Worm (Caenorhabditis elegans): ENCODE results near the gene F11C1.7.
A peak's percentile ranks its signal among the peaks of the same experiment; 100 is the strongest.

F11C1.7 gene

DNA sequence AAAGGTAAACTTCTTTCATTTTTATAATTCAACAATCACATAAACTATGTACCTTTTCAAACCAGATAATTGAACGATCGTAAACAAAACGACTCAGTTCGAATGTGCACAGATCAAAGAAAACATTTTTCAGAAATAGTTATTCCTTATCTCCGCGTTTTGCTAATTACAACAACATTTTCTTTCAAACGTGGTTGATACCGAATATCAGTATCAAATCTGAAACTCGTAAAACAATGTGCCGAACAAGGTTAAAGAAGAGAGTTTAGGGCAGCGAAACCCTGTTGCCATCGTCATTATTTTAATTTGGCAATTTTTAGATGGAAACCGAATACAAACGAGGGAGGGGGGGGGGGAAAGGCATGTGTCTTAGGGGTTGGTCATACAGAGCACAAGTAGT, 7.8 kb upstream of the F11C1.7 start, which contains the start of gene scav-4 (continued):
- TF ChIP-seq nfya-1 (tag; optimal IDR thresholded peaks at IDR 0.05; ENCODE audit: borderline replicate concordance, insufficient read depth) (no peak), nfya-2 (GFP tag; IDR thresholded peaks at IDR 0.05) (no peak)

DNA sequence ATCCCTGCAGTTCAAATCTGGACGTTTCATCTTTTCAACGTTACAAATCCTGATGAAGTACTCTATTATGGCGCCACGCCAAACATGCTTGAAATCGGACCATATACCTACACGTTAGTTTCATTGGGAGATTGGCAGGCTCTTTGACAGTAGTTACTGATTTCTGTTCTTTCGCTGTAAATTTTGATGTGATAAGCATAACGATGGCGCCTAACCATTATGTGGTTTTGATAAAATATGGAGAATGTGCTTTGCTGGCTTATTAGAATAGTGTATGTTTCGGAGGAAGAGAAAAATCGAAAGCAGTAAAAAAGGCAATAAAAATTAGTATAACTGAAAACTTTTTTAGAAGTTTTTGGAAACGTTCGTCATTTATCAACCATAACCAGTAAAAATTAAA, 6.4 kb upstream of the F11C1.7 start:
- TF ChIP-seq dpl-1 (GFP tag; optimal IDR thresholded peaks at IDR 0.05) (no peak), unc-130 (GFP tag; optimal IDR thresholded peaks at IDR 0.05) (no peak), mcd-1 (GFP tag; IDR thresholded peaks at IDR 0.05) (no peak), nhr-80 (tag; optimal IDR thresholded peaks at IDR 0.05) (peak; percentile 76), zfh-2 (GFP tag; conservative IDR thresholded peaks at IDR 0.05) (no peak), ztf-3 (GFP tag; optimal IDR thresholded peaks at IDR 0.05) (no peak), bed-2 (GFP tag; IDR thresholded peaks at IDR 0.05) (no peak), sptf-2 (GFP tag; optimal IDR thresholded peaks at IDR 0.05) (no peak), snpc-3.4 (tag; optimal IDR thresholded peaks at IDR 0.05) (no peak), let-607 (tag; optimal IDR thresholded peaks at IDR 0.05) (peak in 1 of 2 experiments; percentile 37), sea-2 (GFP tag; IDR thresholded peaks at IDR 0.05) (no peak), nfya-1 (tag; optimal IDR thresholded peaks at IDR 0.05; ENCODE audit: borderline replicate concordance, insufficient read depth) (no peak), T07F8.4 (tag; optimal IDR thresholded peaks at IDR 0.05) (no peak), zim-3 (tag; optimal IDR thresholded peaks at IDR 0.05) (no peak)

DNA sequence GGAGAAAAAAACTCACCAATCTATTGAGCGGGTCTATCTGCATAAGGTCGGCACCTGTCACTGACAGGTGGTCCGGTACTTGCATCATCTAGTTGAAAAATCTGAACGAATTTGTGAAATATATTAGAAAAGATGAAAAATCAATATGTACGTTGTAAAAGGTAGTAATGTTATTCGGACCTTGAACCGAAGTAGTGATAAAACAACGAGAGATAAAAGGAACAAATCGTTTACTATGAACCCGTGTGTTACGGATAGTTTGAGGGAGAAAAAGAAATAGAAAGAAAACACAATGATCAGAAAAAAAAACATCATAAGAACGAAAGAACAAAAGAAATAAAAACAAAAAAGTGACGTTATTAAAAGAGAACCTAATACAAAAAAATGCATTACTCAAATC, 2.0 kb upstream of the F11C1.7 start, which contains the start of gene mff-1:
mff-1 (minus strand) TSS at position 101 of the 400 bp plus-strand sequence.
- TF ChIP-seq somi-1 (GFP tag; optimal IDR thresholded peaks at IDR 0.05) (no peak), madf-6 (GFP tag; IDR thresholded peaks at IDR 0.05) (no peak), nfyb-1 (GFP tag; IDR thresholded peaks at IDR 0.05) (no peak), rec-8 (tag; optimal IDR thresholded peaks at IDR 0.05) (no peak), mxl-1 (tag; optimal IDR thresholded peaks at IDR 0.05) (no peak), Y53F4B.3 (GFP tag; IDR thresholded peaks at IDR 0.05) (no peak), him-1 (tag; optimal IDR thresholded peaks at IDR 0.05) (no peak), tbx-9 (tag; optimal IDR thresholded peaks at IDR 0.05; ENCODE audit: borderline replicate concordance) (no peak), ztf-18 (tag; optimal IDR thresholded peaks at IDR 0.05) (no peak), let-526 (GFP tag; IDR thresholded peaks at IDR 0.05) (no peak), K11D2.4 (GFP tag; IDR thresholded peaks at IDR 0.05) (no peak)

DNA sequence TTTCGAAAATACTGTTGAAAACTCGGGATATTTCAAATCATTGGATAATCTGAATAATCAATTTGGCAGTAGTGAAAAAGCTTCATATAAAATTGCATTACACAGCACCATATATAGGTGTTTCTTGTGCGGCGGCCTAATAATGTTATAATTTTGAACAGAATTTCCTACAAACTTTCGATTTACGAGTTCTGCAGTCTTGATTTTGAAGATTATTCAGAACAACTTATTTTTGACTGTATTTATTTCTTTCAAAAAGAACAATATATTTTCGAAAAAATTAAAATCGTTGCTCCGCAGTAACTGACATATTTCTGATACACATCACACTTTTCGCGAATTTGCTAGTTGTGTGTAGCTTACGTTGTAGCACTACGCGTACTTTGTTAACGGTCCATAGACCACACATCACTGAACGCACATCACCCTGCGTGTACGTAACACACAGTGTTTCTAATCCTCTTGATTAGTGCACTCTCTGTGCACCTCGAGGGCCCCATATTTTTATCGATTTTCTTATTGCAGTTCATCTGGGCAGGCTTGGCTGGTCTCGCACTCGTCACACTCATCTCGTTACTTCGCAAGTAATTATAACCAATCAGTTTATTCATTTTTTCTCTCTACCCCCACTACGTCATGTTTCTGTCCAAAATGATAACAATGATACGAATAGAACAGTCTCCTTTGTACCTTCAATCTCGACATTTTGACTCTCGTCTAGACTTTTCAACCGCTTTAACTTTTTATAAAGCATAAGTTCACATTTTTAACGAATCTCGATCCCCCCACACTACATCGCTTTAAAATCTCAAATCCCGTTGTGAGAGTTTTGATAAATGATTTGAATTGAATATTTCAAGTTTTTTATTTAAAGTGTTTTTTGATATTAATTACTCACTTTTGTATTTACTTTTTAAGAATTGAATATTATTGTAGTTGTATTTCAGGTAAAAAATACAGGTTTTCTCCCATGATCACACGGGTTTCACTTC, 1.7 kb downstream of the F11C1.7 start, which contains the start of the genes F11C1.1 and vwa-8:
F11C1.1 (minus strand) TSS at position 51 of the 992 bp plus-strand sequence.
vwa-8 (plus strand) TSS at position 942 of the 992 bp plus-strand sequence.
- TF ChIP-seq K12H6.12 (tag; optimal IDR thresholded peaks at IDR 0.05) (no peak), cebp-1 (GFP tag; IDR thresholded peaks at IDR 0.05) (no peak), cebp-1 (tag; optimal IDR thresholded peaks at IDR 0.05) (peak; percentile 50), C06A6.2 (GFP tag; conservative IDR thresholded peaks at IDR 0.05) (peak; percentile 58; the same call in 1 of the 2 replicates), lin-40 (tag; optimal IDR thresholded peaks at IDR 0.05) (peak; percentile 41), hmg-1.2 (GFP tag; IDR thresholded peaks at IDR 0.05) (peak; percentile 39; the same call in 1 of the 2 replicates), nhr-80 (tag; optimal IDR thresholded peaks at IDR 0.05) (peak; percentile 56), lin-26 (GFP tag; IDR thresholded peaks at IDR 0.05) (no peak), mcd-1 (GFP tag; IDR thresholded peaks at IDR 0.05) (0 out of 2 replicates have a peak, but pooled peaks have one; percentile 8), unc-62 (GFP tag; optimal IDR thresholded peaks at IDR 0.05) (no peak)

Measured in whole organism, young adult.